Fruit fly (Drosophila melanogaster) whole organism, embryonic: Measurements from ENCODE around the gene Acp63F.

ENCODE experiments used
- Adf1 ChIP-seq: fragments of 200-800 bp; sonication (Bioruptor generic); IDR thresholded peaks from 2 replicates; pipeline ENCODE4 v1.3.6; 2022; ENCODE audit warnings: missing biosample characterization, missing genetic modification characterization
- Atf6 ChIP-seq: fragments of 200-800 bp; sonication (Bioruptor generic); IDR thresholded peaks from 2 replicates; pipeline ENCODE4 v1.3.6; 2022; ENCODE audit warnings: missing biosample characterization, missing genetic modification characterization
- BEAF-32 ChIP-seq: fragments of 200-800 bp; sonication (Bioruptor generic); optimal IDR thresholded peaks from 3 replicates; lab custom pipeline; 2017; ENCODE audit warnings: missing biosample characterization, missing genetic modification characterization, mild to moderate bottlenecking, moderate library complexity, missing genetic modification reagents
- CG11560 ChIP-seq: fragments of 200-800 bp; sonication (Bioruptor generic); IDR thresholded peaks from 3 replicates; pipeline ENCODE4 v1.3.6; 2022; ENCODE audit warnings: missing biosample characterization, missing genetic modification characterization
- CG13287 ChIP-seq: fragments of 200-800 bp; sonication (Bioruptor generic); IDR thresholded peaks from 2 replicates; pipeline ENCODE4 v1.3.6; 2022; ENCODE audit warnings: missing biosample characterization, missing genetic modification characterization; ENCODE audit not compliant: partially characterized antibody
- CG13624 ChIP-seq: fragments of 200-800 bp; sonication (Bioruptor generic); optimal IDR thresholded peaks from 2 replicates; lab custom pipeline; 2016; ENCODE audit warnings: missing biosample characterization, missing genetic modification characterization
- CG14050 ChIP-seq: fragments of 200-800 bp; sonication (Bioruptor generic); IDR thresholded peaks from 3 replicates; pipeline ENCODE4 v1.3.6; 2022; ENCODE audit warnings: missing biosample characterization, missing genetic modification characterization
- CG16813 ChIP-seq: fragments of 200-800 bp; sonication (Bioruptor generic); IDR thresholded peaks from 3 replicates; pipeline ENCODE4 v1.3.6; 2022; ENCODE audit warnings: missing biosample characterization, missing genetic modification characterization; ENCODE audit not compliant: partially characterized antibody
- CG17186 ChIP-seq: fragments of 200-800 bp; sonication (Bioruptor generic); optimal IDR thresholded peaks from 3 replicates; lab custom pipeline; 2017; ENCODE audit warnings: missing biosample characterization, missing genetic modification reagents, missing genetic modification characterization
- CG17912 ChIP-seq: fragments of 200-800 bp; sonication (Bioruptor generic); optimal IDR thresholded peaks from 2 replicates; lab custom pipeline; 2018; ENCODE audit warnings: missing biosample characterization, mild to moderate bottlenecking, missing genetic modification characterization
- CG18764 ChIP-seq: fragments of 200-800 bp; sonication (Bioruptor generic); optimal IDR thresholded peaks from 3 replicates; lab custom pipeline; 2016; ENCODE audit warnings: missing biosample characterization, missing genetic modification characterization
- CG2712 ChIP-seq: fragments of 200-800 bp; optimal IDR thresholded peaks from 3 replicates; lab custom pipeline; 2019; ENCODE audit warnings: missing biosample characterization, mild to moderate bottlenecking, missing genetic modification characterization, moderate library complexity
- CG32772 ChIP-seq: fragments of 200-800 bp; sonication (Bioruptor generic); IDR thresholded peaks from 2 replicates; pipeline ENCODE4 v1.3.6; 2022; ENCODE audit warnings: missing biosample characterization, missing genetic modification characterization
- CG3847 ChIP-seq: fragments of 200-800 bp; sonication (Bioruptor generic); IDR thresholded peaks from 2 replicates; pipeline ENCODE4 v1.3.6; 2022; ENCODE audit warnings: missing biosample characterization, missing genetic modification characterization
- CG4328 ChIP-seq: fragments of 200-800 bp; sonication (Bioruptor generic); optimal IDR thresholded peaks from 3 replicates; lab custom pipeline; 2017; ENCODE audit warnings: missing biosample characterization, missing genetic modification reagents, missing genetic modification characterization
- CG4707 ChIP-seq: fragments of 200-800 bp; sonication (Bioruptor generic); optimal IDR thresholded peaks from 2 replicates; lab custom pipeline; 2018; ENCODE audit warnings: missing biosample characterization, mild to moderate bottlenecking, missing genetic modification characterization, moderate library complexity
- CG6791 ChIP-seq: fragments of 200-800 bp; sonication (Bioruptor generic); IDR thresholded peaks from 3 replicates; pipeline ENCODE4 v1.3.6; 2022; ENCODE audit warnings: missing biosample characterization, missing genetic modification characterization; ENCODE audit not compliant: partially characterized antibody
- CG7928 ChIP-seq: fragments of 200-800 bp; sonication (Bioruptor generic); optimal IDR thresholded peaks from 2 replicates; lab custom pipeline; 2017; ENCODE audit warnings: missing biosample characterization, mild to moderate bottlenecking, missing genetic modification characterization
- CG8089 ChIP-seq: fragments of 200-800 bp; sonication (Bioruptor generic); optimal IDR thresholded peaks from 3 replicates; lab custom pipeline; 2016; ENCODE audit warnings: missing biosample characterization, missing genetic modification characterization
- CG9797 ChIP-seq: fragments of 200-800 bp; sonication (Bioruptor generic); optimal IDR thresholded peaks from 3 replicates; lab custom pipeline; 2018; ENCODE audit warnings: missing biosample characterization, mild to moderate bottlenecking, missing genetic modification characterization
- Dad ChIP-seq: fragments of 200-800 bp; sonication (Bioruptor generic); optimal IDR thresholded peaks from 3 replicates; lab custom pipeline; 2016; ENCODE audit warnings: missing biosample characterization, missing genetic modification characterization
- Doc2 ChIP-seq: fragments of 200-800 bp; sonication (Bioruptor generic); IDR thresholded peaks from 2 replicates; pipeline ENCODE4 v1.3.6; 2022; ENCODE audit warnings: missing biosample characterization, missing genetic modification characterization
- HmgZ ChIP-seq: fragments of 200-800 bp; sonication (Bioruptor generic); optimal IDR thresholded peaks from 2 replicates; lab custom pipeline; 2018; ENCODE audit warnings: missing biosample characterization, mild to moderate bottlenecking, missing genetic modification characterization
- Hmx ChIP-seq: fragments of 200-800 bp; sonication (Bioruptor generic); optimal IDR thresholded peaks from 2 replicates; lab custom pipeline; 2016; ENCODE audit warnings: missing biosample characterization, missing genetic modification characterization
- Lhr ChIP-seq: fragments of 200-800 bp; sonication (Bioruptor generic); optimal IDR thresholded peaks from 3 replicates; lab custom pipeline; 2017; ENCODE audit warnings: mild to moderate bottlenecking, missing biosample characterization, missing genetic modification reagents, missing genetic modification characterization
- Lim3 ChIP-seq: fragments of 200-800 bp; sonication (Bioruptor generic); IDR thresholded peaks from 2 replicates; pipeline ENCODE4 v1.3.6; 2022; ENCODE audit warnings: missing biosample characterization, missing genetic modification characterization
- Med ChIP-seq: fragments of 200-800 bp; sonication (Bioruptor generic); peaks from one replicate; lab custom pipeline; 2016; ENCODE audit warnings: missing biosample characterization, missing genetic modification characterization, mild to moderate bottlenecking, inconsistent platforms, moderate library complexity
- Rfx ChIP-seq: fragments of 200-800 bp; sonication (Bioruptor generic); IDR thresholded peaks from 2 replicates; pipeline ENCODE4 v1.3.6; 2022; ENCODE audit warnings: missing biosample characterization, missing genetic modification characterization
- Sin3A ChIP-seq: fragments of >200 bp; optimal IDR thresholded peaks from 2 replicates; lab custom pipeline; 2018
- Tbp ChIP-seq: fragments of >200 bp; optimal IDR thresholded peaks from 2 replicates; lab custom pipeline; 2018; ENCODE audit warnings: missing biosample characterization, missing genetic modification characterization
- Xbp1 ChIP-seq: fragments of 200-800 bp; sonication (Bioruptor generic); optimal IDR thresholded peaks from 3 replicates; lab custom pipeline; 2016; ENCODE audit warnings: missing biosample characterization, mild to moderate bottlenecking, missing genetic modification characterization
- YL-1 ChIP-seq: fragments of 200-800 bp; sonication (Bioruptor generic); optimal IDR thresholded peaks from 3 replicates; lab custom pipeline; 2017; ENCODE audit warnings: missing biosample characterization, mild to moderate bottlenecking, missing genetic modification characterization
- aop ChIP-seq: fragments of 200-800 bp; sonication (Bioruptor generic); IDR thresholded peaks from 2 replicates; pipeline ENCODE4 v1.3.6; 2022; ENCODE audit warnings: missing biosample characterization, missing genetic modification characterization
- ash1 ChIP-seq: fragments of 200-800 bp; sonication (Bioruptor generic); optimal IDR thresholded peaks from 2 replicates; lab custom pipeline; 2018; ENCODE audit warnings: missing biosample characterization, mild to moderate bottlenecking, missing genetic modification characterization
- bigmax ChIP-seq: fragments of 200-800 bp; sonication (Bioruptor generic); optimal IDR thresholded peaks from 2 replicates; lab custom pipeline; 2018; ENCODE audit warnings: missing biosample characterization, mild to moderate bottlenecking, missing genetic modification characterization
- chm ChIP-seq: fragments of 200-800 bp; sonication (Bioruptor generic); IDR thresholded peaks from 2 replicates; pipeline ENCODE4 v1.3.6; 2022; ENCODE audit warnings: missing biosample characterization, missing genetic modification characterization
- dmrt11E ChIP-seq: fragments of 200-800 bp; sonication (Bioruptor generic); optimal IDR thresholded peaks from 3 replicates; lab custom pipeline; 2018; ENCODE audit warnings: missing biosample characterization, mild to moderate bottlenecking, missing genetic modification characterization, moderate library complexity
- emc ChIP-seq: fragments of 200-800 bp; sonication (Bioruptor generic); optimal IDR thresholded peaks from 2 replicates; lab custom pipeline; 2016; ENCODE audit warnings: missing biosample characterization, missing genetic modification characterization
- eve ChIP-seq, 2 experiments: fragments of >200 bp; optimal IDR thresholded peaks; 2 replicates each; lab custom pipeline; 2017; ENCODE audit warnings: missing biosample characterization in 2 of 2, missing genetic modification characterization in 2 of 2
- fd102C ChIP-seq: fragments of 200-800 bp; sonication (Bioruptor generic); optimal IDR thresholded peaks from 2 replicates; lab custom pipeline; 2018; ENCODE audit warnings: missing biosample characterization, mild to moderate bottlenecking, missing genetic modification characterization, moderate library complexity
- hkb ChIP-seq, 2 experiments: fragments of 200-800 bp in 1 of 2; fragments of >200 bp in 1 of 2; sonication (Bioruptor generic) in 1 of 2; IDR thresholded peaks in 1 of 2; optimal IDR thresholded peaks in 1 of 2; 2 replicates each; pipeline versions ENCODE4 v1.3.6 to Lab custom; 2017 to 2022; ENCODE audit warnings: missing biosample characterization in 1 of 2, missing genetic modification characterization in 1 of 2
- jing ChIP-seq: fragments of 200-800 bp; sonication (Bioruptor generic); optimal IDR thresholded peaks from 2 replicates; lab custom pipeline; 2018; ENCODE audit warnings: missing biosample characterization, mild to moderate bottlenecking, missing genetic modification characterization
- nau ChIP-seq: fragments of 200-800 bp; sonication (Bioruptor generic); optimal IDR thresholded peaks from 3 replicates; lab custom pipeline; 2017; ENCODE audit warnings: missing biosample characterization, mild to moderate bottlenecking, missing genetic modification characterization, missing genetic modification reagents
- pho ChIP-seq: fragments of 200-800 bp; sonication (Bioruptor generic); optimal IDR thresholded peaks from 2 replicates; lab custom pipeline; 2016; ENCODE audit warnings: missing biosample characterization, missing genetic modification characterization
- prd ChIP-seq, 3 experiments: fragments of >200 bp in 2 of 3; fragments of 200-800 bp in 1 of 3; sonication (Bioruptor generic) in 1 of 3; optimal IDR thresholded peaks in 2 of 3; IDR thresholded peaks in 1 of 3; 2 replicates in 2 of 3; 3 replicates in 1 of 3; pipeline versions ENCODE4 v1.3.6 to Lab custom; 2017 to 2022; ENCODE audit warnings: missing biosample characterization in 1 of 3, missing genetic modification characterization in 1 of 3
- pum ChIP-seq: fragments of 200-800 bp; sonication (Bioruptor generic); optimal IDR thresholded peaks from 2 replicates; lab custom pipeline; 2016; ENCODE audit warnings: missing biosample characterization, missing genetic modification characterization
- sim ChIP-seq: fragments of 200-800 bp; sonication (Bioruptor generic); IDR thresholded peaks from 2 replicates; pipeline ENCODE4 v1.3.6; 2022; ENCODE audit warnings: missing biosample characterization, missing genetic modification characterization
- sob ChIP-seq: fragments of 200-800 bp; sonication (Bioruptor generic); IDR thresholded peaks from 2 replicates; pipeline ENCODE4 v1.3.6; 2022; ENCODE audit warnings: missing biosample characterization, missing genetic modification characterization
- ttk ChIP-seq: fragments of 200-800 bp; sonication (Bioruptor generic); IDR thresholded peaks from 2 replicates; pipeline ENCODE4 v2.1.2; 2022; ENCODE audit warnings: missing biosample characterization, missing genetic modification characterization
- unc-4 ChIP-seq: fragments of 200-800 bp; sonication (Bioruptor generic); IDR thresholded peaks from 2 replicates; pipeline ENCODE4 v1.3.6; 2022; ENCODE audit warnings: missing biosample characterization, missing genetic modification characterization; ENCODE audit not compliant: partially characterized antibody
- zfh2 ChIP-seq: fragments of 200-800 bp; sonication (Bioruptor generic); optimal IDR thresholded peaks from 2 replicates; lab custom pipeline; 2016; ENCODE audit warnings: missing biosample characterization, missing genetic modification characterization

Gene Acp63F

DNA sequence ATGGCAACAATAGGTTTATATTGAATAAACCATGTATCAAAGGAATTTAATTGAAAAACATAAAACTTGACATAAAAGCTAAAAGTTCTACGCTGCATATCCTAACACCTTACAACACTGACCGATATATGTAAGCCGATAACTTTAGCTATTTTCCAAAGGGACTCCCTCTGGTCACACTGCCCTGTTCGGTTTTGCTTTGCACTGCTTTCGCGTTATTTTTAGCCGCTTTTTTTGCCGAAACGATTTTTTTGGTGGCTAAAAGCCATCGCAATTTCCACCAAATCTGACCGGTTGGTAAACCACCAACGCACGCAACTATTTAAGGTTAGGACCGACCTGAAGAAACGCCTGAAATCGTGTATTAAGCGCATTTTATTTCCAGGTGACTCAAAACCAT is 5.1 kb downstream of the Acp63F start, which contains the start of the genes CG32263 and PIG-B (continued):
- TF ChIP-seq eve (GFP tag; optimal IDR thresholded peaks at IDR 0.05; lab: Kevin White, UChicago) (no peak), Xbp1 (GFP tag; lab: Kevin White, UChicago) (peak; percentile 20), Lhr (GFP tag; lab: Kevin White, UChicago) (peak; percentile 44), CG13624 (GFP tag; lab: Kevin White, UChicago) (peak; percentile 32), pho (GFP tag; lab: Kevin White, UChicago) (peak; percentile 6), CG17912 (no peak), CG2712 (tag; lab: Kevin White, UChicago) (peak; percentile 11), aop (no peak), Lim3 (GFP tag; lab: Robert Waterston, UW) (no peak), CG3847 (peak; percentile 57), emc (GFP tag; lab: Kevin White, UChicago) (no peak), CG16813 (GFP tag; lab: Robert Waterston, UW) (peak; percentile 70), Dad (GFP tag; lab: Kevin White, UChicago) (no peak), Rfx (GFP tag; lab: Robert Waterston, UW) (peak; percentile 39), Adf1 (GFP tag; lab: Robert Waterston, UW) (no peak), CG14050 (GFP tag; lab: Robert Waterston, UW) (no peak), CG6791 (GFP tag; lab: Robert Waterston, UW) (peak; percentile 91), YL-1 (GFP tag; lab: Kevin White, UChicago) (peak; percentile 65), bigmax (peak; percentile 87), CG7928 (GFP tag; lab: Kevin White, UChicago) (no peak), CG32772 (GFP tag; lab: Robert Waterston, UW) (no peak), fd102C (GFP tag; lab: Kevin White, UChicago) (no peak), sob (GFP tag; lab: Robert Waterston, UW) (0 out of 2 replicates have a peak, but pooled peaks have one; percentile 10), Hmx (no peak), Tbp (GFP tag; lab: Kevin White, UChicago) (no peak), Sin3A (peak; percentile 65), pum (GFP tag; lab: Kevin White, UChicago) (no peak), zfh2 (no peak), dmrt11E (no peak), nau (GFP tag; lab: Kevin White, UChicago) (no peak), prd (optimal IDR thresholded peaks at IDR 0.05; lab: Kevin White, UChicago) (no peak), prd (GFP tag; IDR thresholded peaks at IDR 0.05; lab: Robert Waterston, UW) (0 out of 3 replicates have a peak, but pooled peaks have one; percentile 13), jing (GFP tag; lab: Kevin White, UChicago) (no peak), CG4707 (GFP tag; lab: Kevin White, UChicago) (no peak), CG4328 (no peak), hkb (optimal IDR thresholded peaks at IDR 0.05; lab: Kevin White, UChicago) (peak; percentile 43), hkb (GFP tag; IDR thresholded peaks at IDR 0.05; lab: Robert Waterston, UW) (no peak), chm (GFP tag; lab: Robert Waterston, UW) (no peak), ash1 (GFP tag; lab: Kevin White, UChicago) (no peak), ttk (GFP tag; lab: Robert Waterston, UW) (no peak), unc-4 (GFP tag; lab: Robert Waterston, UW) (peak; percentile 66), Atf6 (GFP tag; lab: Robert Waterston, UW) (no peak), Med (GFP tag; lab: Kevin White, UChicago) (peak; percentile 85), Doc2 (GFP tag; lab: Robert Waterston, UW) (no peak), CG8089 (no peak), CG11560 (tag; lab: Robert Waterston, UW) (no peak), CG13287 (GFP tag; lab: Robert Waterston, UW) (peak; percentile 86), CG9797 (GFP tag; lab: Kevin White, UChicago) (peak; percentile 68), HmgZ (tag; lab: Kevin White, UChicago) (peak; percentile 41), BEAF-32 (GFP tag; lab: Kevin White, UChicago) (peak; percentile 53), CG17186 (peak; percentile 9), sim (no peak), CG18764 (GFP tag; lab: Kevin White, UChicago) (no peak)
